Fruit fly (Drosophila melanogaster) whole organism: ENCODE measurements around the gene Pcyt1.

Source experiments
- CG8478 ChIP-seq: fragments of >200 bp; optimal IDR thresholded peaks from 2 replicates; lab custom pipeline; 2018; ENCODE audit warnings: inconsistent platforms
- Dll ChIP-seq: fragments of >200 bp; optimal IDR thresholded peaks from 2 replicates; lab custom pipeline; 2017
- EcR ChIP-seq, 2 experiments: fragments of >200 bp; optimal IDR thresholded peaks; 2 replicates each; lab custom pipeline; 2017; ENCODE audit warnings: missing biosample characterization in 2 of 2, missing genetic modification characterization in 2 of 2, missing genetic modification reagents in 2 of 2
- pan ChIP-seq: fragments of >200 bp; optimal IDR thresholded peaks from 2 replicates; lab custom pipeline; 2017
- psq ChIP-seq: fragments of >200 bp; optimal IDR thresholded peaks from 2 replicates; lab custom pipeline; 2017
- usp ChIP-seq: fragments of >200 bp; optimal IDR thresholded peaks from 2 replicates; lab custom pipeline; 2017; ENCODE audit warnings: missing biosample characterization, missing genetic modification characterization, mixed read lengths

Pcyt1 gene

dm6 chr3L:1545693-1546329 is at the start of gene Pcyt1, which contains the start of gene CG32313:
TSS of gene Pcyt1 (plus strand) at chr3L:1546092.
TSS of gene CG32313 (minus strand) at chr3L:1545743.
- TF ChIP-seq Dll (lab: Kevin White, UChicago) (no peak), CG8478 (lab: Kevin White, UChicago) (no peak), EcR (GFP tag; optimal IDR thresholded peaks at IDR 0.05; lab: Kevin White, UChicago) (no peak), pan (lab: Kevin White, UChicago) (no peak), usp (GFP tag; lab: Kevin White, UChicago) (no peak), psq (lab: Kevin White, UChicago) (no peak)

dm6 chr3L:1496408-1496807 is 49.5 kb upstream of the Pcyt1 start, which contains the start of gene CG12084:
TSS of gene CG12084 (minus strand) at chr3L:1496643.
- no peak for TF ChIP-seq EcR (GFP tag; optimal IDR thresholded peaks at IDR 0.05; lab: Kevin White, UChicago)

- TF ChIP-seq EcR (GFP tag; optimal IDR thresholded peaks at IDR 0.05; lab: Kevin White, UChicago) (no peak), pan (lab: Kevin White, UChicago) (no peak), usp (GFP tag; lab: Kevin White, UChicago) (no peak), Dll (lab: Kevin White, UChicago) (no peak), psq (lab: Kevin White, UChicago) (no peak), CG8478 (lab: Kevin White, UChicago) (no peak)
Observed at dm6 chr3L:1502086-1502893, 43.6 kb upstream of the Pcyt1 start, which contains the start of the genes hfp and Psa. TSS of gene hfp (minus strand) at chr3L:1502590. TSS of gene Psa (plus strand) at chr3L:1502843.

dm6 chr3L:1515820-1516540 is 29.9 kb upstream of the Pcyt1 start:
- TF ChIP-seq CG8478 (lab: Kevin White, UChicago): no peak
- TF ChIP-seq usp (GFP tag; lab: Kevin White, UChicago): no peak
- no peak for TF ChIP-seq Dll (lab: Kevin White, UChicago)
- TF ChIP-seq psq (lab: Kevin White, UChicago): no peak
- TF ChIP-seq EcR (GFP tag; optimal IDR thresholded peaks at IDR 0.05; lab: Kevin White, UChicago): no peak
- no peak for TF ChIP-seq pan (lab: Kevin White, UChicago)

- TF ChIP-seq psq (lab: Kevin White, UChicago) (no peak), EcR (GFP tag; optimal IDR thresholded peaks at IDR 0.05; lab: Kevin White, UChicago) (no peak), usp (GFP tag; lab: Kevin White, UChicago) (no peak), CG8478 (lab: Kevin White, UChicago) (no peak), Dll (lab: Kevin White, UChicago) (no peak)
Observed at dm6 chr3L:1516631-1517273, 29.1 kb upstream of the Pcyt1 start, which contains the start of gene cue. TSS of gene cue (minus strand) at chr3L:1517271.

- no peak for TF ChIP-seq Dll (lab: Kevin White, UChicago)
- TF ChIP-seq pan (lab: Kevin White, UChicago): no peak
- TF ChIP-seq EcR (GFP tag; optimal IDR thresholded peaks at IDR 0.05; lab: Kevin White, UChicago): no peak
- no peak for TF ChIP-seq psq (lab: Kevin White, UChicago)
- no peak for TF ChIP-seq CG8478 (lab: Kevin White, UChicago)
- TF ChIP-seq usp (GFP tag; lab: Kevin White, UChicago): no peak
Observed at dm6 chr3L:1517274-1518047, 28.4 kb upstream of the Pcyt1 start.

- TF ChIP-seq Dll (lab: Kevin White, UChicago) (no peak), usp (GFP tag; lab: Kevin White, UChicago) (no peak), psq (lab: Kevin White, UChicago) (no peak), CG8478 (lab: Kevin White, UChicago) (no peak), pan (lab: Kevin White, UChicago) (no peak), EcR (GFP tag; optimal IDR thresholded peaks at IDR 0.05; lab: Kevin White, UChicago) (no peak)
Observed at dm6 chr3L:1518715-1519603, 26.9 kb upstream of the Pcyt1 start.

- TF ChIP-seq pan (lab: Kevin White, UChicago) (no peak), CG8478 (lab: Kevin White, UChicago) (no peak), EcR (GFP tag; optimal IDR thresholded peaks at IDR 0.05; lab: Kevin White, UChicago) (no peak), usp (GFP tag; lab: Kevin White, UChicago) (no peak), psq (lab: Kevin White, UChicago) (no peak), Dll (lab: Kevin White, UChicago) (no peak)
Observed at dm6 chr3L:1531159-1531558, 14.7 kb upstream of the Pcyt1 start, which contains the start of gene Ir62a. TSS of gene Ir62a (minus strand) at chr3L:1531259.
